Comparison of ENCODE assay signal across 2 fruit fly cellular contexts in the genomic region with DNA sequence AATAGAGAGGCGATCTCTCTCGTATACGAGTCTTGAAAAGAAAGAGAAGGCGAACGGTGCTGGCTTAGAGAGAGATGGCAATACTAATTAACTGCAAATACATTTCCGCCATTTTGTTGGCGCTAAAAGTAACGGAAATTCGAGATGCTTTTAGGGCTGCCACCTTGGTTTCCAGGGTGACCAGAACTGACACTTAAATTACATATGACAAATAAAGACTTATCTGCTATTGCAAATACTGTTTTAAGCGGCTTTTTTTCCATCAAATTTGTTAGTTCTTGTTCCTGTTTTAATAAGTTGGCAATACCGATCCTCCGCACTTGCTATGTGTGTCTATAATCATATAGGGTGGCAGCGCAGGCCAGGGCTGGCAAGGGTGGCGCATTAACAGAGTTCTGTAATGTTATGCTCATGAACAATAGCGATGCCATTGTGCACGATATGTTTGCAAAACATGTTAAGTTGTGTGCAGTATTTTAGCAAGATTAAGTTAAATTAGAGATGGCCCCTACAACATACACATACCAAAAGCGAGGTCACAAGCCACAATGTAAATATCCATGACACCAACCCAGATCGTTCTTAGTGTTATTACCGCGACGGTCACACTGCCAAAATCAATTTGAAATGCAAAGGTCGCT.
TF ChIP-seq lines count a peak whose summit lies in the region.

A gene (plus strand): TSS at position 573 of the 641 bp plus-strand sequence.

TF ChIP-seq in whole organism, embryonic, 481 proteins besides CTCF, POLR2A, EP300 and RAD21 (continued from another document and continues in another):
- TF ChIP-seq tap (tag; optimal IDR thresholded peaks at IDR 0.05; lab: Kevin White, UChicago) (no peak), lab (GFP tag; optimal IDR thresholded peaks at IDR 0.05; lab: Kevin White, UChicago) (peak; percentile 75), Kr (GFP tag; optimal IDR thresholded peaks at IDR 0.05; lab: Kevin White, UChicago) (no peak), CG18262 (tag; optimal IDR thresholded peaks at IDR 0.05; lab: Kevin White, UChicago) (peak; percentile 55), wor (GFP tag; IDR thresholded peaks at IDR 0.05; lab: Robert Waterston, UW) (peak; percentile 34; the same call in 1 of the 2 replicates), CG9437 (GFP tag; optimal IDR thresholded peaks at IDR 0.05; lab: Kevin White, UChicago) (peak; percentile 34), sna (GFP tag; IDR thresholded peaks at IDR 0.05; lab: Robert Waterston, UW; ENCODE audit: partially characterized antibody) (0 out of 2 replicates have a peak, but pooled peaks have one; percentile 34), CG15696 (tag; optimal IDR thresholded peaks at IDR 0.05; lab: Kevin White, UChicago) (peak; percentile 41), CG11247 (GFP tag; IDR thresholded peaks at IDR 0.05; lab: Robert Waterston, UW) (0 out of 2 replicates have a peak, but pooled peaks have one; percentile 26), CG9797 (GFP tag; optimal IDR thresholded peaks at IDR 0.05; lab: Kevin White, UChicago) (peak; percentile 93), CG14860 (GFP tag; IDR thresholded peaks at IDR 0.05; lab: Robert Waterston, UW; ENCODE audit: partially characterized antibody) (no peak; the same call in 2 of the 3 replicates), HmgD (GFP tag; optimal IDR thresholded peaks at IDR 0.05; lab: Kevin White, UChicago) (peak; percentile 55), E2f2 (GFP tag; IDR thresholded peaks at IDR 0.05; lab: Robert Waterston, UW) (peak; percentile 83), Ada2b (GFP tag; IDR thresholded peaks at IDR 0.05; lab: Robert Waterston, UW) (0 out of 2 replicates have a peak, but pooled peaks have one; percentile 42), CG1832 (GFP tag; optimal IDR thresholded peaks at IDR 0.05; lab: Kevin White, UChicago) (peak; percentile 57), ham (GFP tag; IDR thresholded peaks at IDR 0.05; lab: Robert Waterston, UW) (no peak), Fer1 (GFP tag; optimal IDR thresholded peaks at IDR 0.05; lab: Kevin White, UChicago) (peak; percentile 76), CG18476 (GFP tag; optimal IDR thresholded peaks at IDR 0.05; lab: Kevin White, UChicago) (peak; percentile 43), CG3726 (GFP tag; IDR thresholded peaks at IDR 0.05; lab: Robert Waterston, UW) (0 out of 3 replicates have a peak, but pooled peaks have one; percentile 48), CG10209 (GFP tag; optimal IDR thresholded peaks at IDR 0.05; lab: Kevin White, UChicago) (peak; percentile 46), D (optimal IDR thresholded peaks at IDR 0.05; lab: Kevin White, UChicago) (peak; percentile 71), D (GFP tag; optimal IDR thresholded peaks at IDR 0.05; lab: Kevin White, UChicago) (peak; percentile 10), vvl (GFP tag; IDR thresholded peaks at IDR 0.05; lab: Robert Waterston, UW) (peak; percentile 57), CG15514 (GFP tag; optimal IDR thresholded peaks at IDR 0.05; lab: Kevin White, UChicago) (peak; percentile 79), Scr (GFP tag; IDR thresholded peaks at IDR 0.05; lab: Robert Waterston, UW; ENCODE audit: partially characterized antibody) (peak; percentile 71), lmd (GFP tag; IDR thresholded peaks at IDR 0.05; lab: Robert Waterston, UW) (peak; percentile 42; the same call in 1 of the 2 replicates), bsh (GFP tag; optimal IDR thresholded peaks at IDR 0.05; lab: Kevin White, UChicago) (peak in 1 of 2 experiments; percentile 57), ato (GFP tag; IDR thresholded peaks at IDR 0.05; lab: Robert Waterston, UW; ENCODE audit: partially characterized antibody) (no peak; the same call in 1 of the 2 replicates), slou (GFP tag; optimal IDR thresholded peaks at IDR 0.05; lab: Kevin White, UChicago) (no peak), chn (GFP tag; optimal IDR thresholded peaks at IDR 0.05; lab: Kevin White, UChicago) (peak; percentile 54), CG17802 (tag; optimal IDR thresholded peaks at IDR 0.05; lab: Kevin White, UChicago) (no peak), CG15269 (tag; optimal IDR thresholded peaks at IDR 0.05; lab: Kevin White, UChicago) (peak; percentile 55), Sry-β (GFP tag; optimal IDR thresholded peaks at IDR 0.05; lab: Kevin White, UChicago) (peak; percentile 11), cato (GFP tag; optimal IDR thresholded peaks at IDR 0.05; lab: Kevin White, UChicago; ENCODE audit: borderline replicate concordance) (peak; percentile 54), CG3163 (GFP tag; optimal IDR thresholded peaks at IDR 0.05; lab: Kevin White, UChicago) (peak; percentile 51), CG12744 (GFP tag; optimal IDR thresholded peaks at IDR 0.05; lab: Kevin White, UChicago) (peak; percentile 53), CG12659 (GFP tag; optimal IDR thresholded peaks at IDR 0.05; lab: Kevin White, UChicago) (peak; percentile 88), knrl (GFP tag; IDR thresholded peaks at IDR 0.05; lab: Robert Waterston, UW; ENCODE audit: partially characterized antibody) (peak; percentile 68), Awh (GFP tag; IDR thresholded peaks at IDR 0.05; lab: Robert Waterston, UW) (0 out of 2 replicates have a peak, but pooled peaks have one; percentile 37), CHES-1-like (GFP tag; optimal IDR thresholded peaks at IDR 0.05; lab: Kevin White, UChicago) (peak; percentile 51), CG10366 (GFP tag; IDR thresholded peaks at IDR 0.05; lab: Robert Waterston, UW) (peak; percentile 15; the same call in 1 of the 2 replicates), CG30431 (GFP tag; optimal IDR thresholded peaks at IDR 0.05; lab: Kevin White, UChicago) (peak; percentile 35), CG12391 (tag; optimal IDR thresholded peaks at IDR 0.05; lab: Kevin White, UChicago) (peak; percentile 63), Fer2 (tag; optimal IDR thresholded peaks at IDR 0.05; lab: Kevin White, UChicago) (no peak), org-1 (GFP tag; optimal IDR thresholded peaks at IDR 0.05; lab: Kevin White, UChicago) (peak; percentile 60), CG2875 (GFP tag; optimal IDR thresholded peaks at IDR 0.05; lab: Kevin White, UChicago) (peak; percentile 40), CG8765 (GFP tag; IDR thresholded peaks at IDR 0.05; lab: Robert Waterston, UW) (no peak), p53 (GFP tag; optimal IDR thresholded peaks at IDR 0.05; lab: Kevin White, UChicago) (peak; percentile 61), kni (GFP tag; optimal IDR thresholded peaks at IDR 0.05; lab: Kevin White, UChicago) (peak; percentile 35), z (GFP tag; IDR thresholded peaks at IDR 0.05; lab: Robert Waterston, UW) (peak; percentile 45; the same call in 1 of the 3 replicates), dan (GFP tag; IDR thresholded peaks at IDR 0.05; lab: Robert Waterston, UW) (no peak), CG16813 (GFP tag; IDR thresholded peaks at IDR 0.05; lab: Robert Waterston, UW; ENCODE audit: partially characterized antibody) (peak; percentile 63), Nf-YC (tag; optimal IDR thresholded peaks at IDR 0.05; lab: Kevin White, UChicago) (peak; percentile 48), hkb (optimal IDR thresholded peaks at IDR 0.05; lab: Kevin White, UChicago) (peak; percentile 76), hkb (GFP tag; IDR thresholded peaks at IDR 0.05; lab: Robert Waterston, UW) (peak; percentile 42; the same call in 1 of the 2 replicates), unpg (GFP tag; optimal IDR thresholded peaks at IDR 0.05; lab: Kevin White, UChicago) (peak; percentile 61), her (GFP tag; optimal IDR thresholded peaks at IDR 0.05; lab: Kevin White, UChicago) (peak; percentile 73)

TF ChIP-seq in whole organism, prepupa, 60 proteins besides CTCF, POLR2A, EP300 and RAD21 (continued from another document):
- peak; percentile 4 for TF ChIP-seq CG11902 (GFP tag; optimal IDR thresholded peaks at IDR 0.05; lab: Kevin White, UChicago)
- TF ChIP-seq Hr38 (GFP tag; optimal IDR thresholded peaks at IDR 0.05; lab: Kevin White, UChicago), result no peak
- TF ChIP-seq Ets96B (tag; optimal IDR thresholded peaks at IDR 0.05; lab: Kevin White, UChicago), result peak; percentile 6
- TF ChIP-seq Hr4 (GFP tag; optimal IDR thresholded peaks at IDR 0.05; lab: Kevin White, UChicago), result peak; percentile 52
- peak; percentile 28 for TF ChIP-seq Lpt (GFP tag; optimal IDR thresholded peaks at IDR 0.05; lab: Kevin White, UChicago)
- TF ChIP-seq Smox (GFP tag; optimal IDR thresholded peaks at IDR 0.05; lab: Kevin White, UChicago), result peak; percentile 46
- peak; percentile 55 for TF ChIP-seq CG34406 (GFP tag; optimal IDR thresholded peaks at IDR 0.05; lab: Kevin White, UChicago)
- no peak for TF ChIP-seq Met (GFP tag; optimal IDR thresholded peaks at IDR 0.05; lab: Kevin White, UChicago)
- no peak for TF ChIP-seq CG9139 (GFP tag; optimal IDR thresholded peaks at IDR 0.05; lab: Kevin White, UChicago)
- TF ChIP-seq CG31627 (GFP tag; optimal IDR thresholded peaks at IDR 0.05; lab: Kevin White, UChicago), result peak; percentile 75
- no peak for TF ChIP-seq CG4318 (GFP tag; optimal IDR thresholded peaks at IDR 0.05; lab: Kevin White, UChicago)
TF ChIP-seq in whole organism, prepupa: peak in this region for 38.
